Worm (Caenorhabditis elegans) whole organism, midembryonic: ENCODE results near the gene nstp-1.

Experiments
- T22C8.4 ChIP-seq: fragments of 200-800 bp; sonication (Bioruptor generic); IDR thresholded peaks from 2 replicates; pipeline ENCODE4 v1.3.6; 2022; ENCODE audit warnings: missing genetic modification characterization, missing compliant biosample characterization
- cog-1 ChIP-seq: sonication (generic microtip); optimal IDR thresholded peaks from 2 replicates; lab custom pipeline; 2016; ENCODE audit warnings: missing genetic modification characterization, missing compliant biosample characterization
- flt-1 ChIP-seq: fragments of 200-800 bp; sonication (Bioruptor generic); IDR thresholded peaks from 2 replicates; pipeline ENCODE4 v1.3.6; 2022; ENCODE audit warnings: missing genetic modification characterization, missing compliant biosample characterization
- klf-2 ChIP-seq: fragments of 200-800 bp; sonication (Bioruptor generic); conservative IDR thresholded peaks from 2 replicates; pipeline ENCODE4 v1.3.6; 2022; ENCODE audit warnings: missing genetic modification reagents, missing genetic modification characterization, missing compliant biosample characterization
- med-1 ChIP-seq: sonication (generic microtip); optimal IDR thresholded peaks from 2 replicates; lab custom pipeline; 2017; ENCODE audit warnings: missing genetic modification characterization, mild to moderate bottlenecking, missing compliant biosample characterization, antibody characterized with exemption, missing genetic modification reagents; ENCODE audit not compliant: insufficient read depth
- ref-1 ChIP-seq: fragments of 200-800 bp; sonication (Bioruptor generic); conservative IDR thresholded peaks from 2 replicates; pipeline ENCODE4 v1.3.6; 2022; ENCODE audit warnings: missing genetic modification reagents, missing genetic modification characterization, missing compliant biosample characterization
- tab-1 ChIP-seq: fragments of 200-800 bp; sonication (Bioruptor generic); IDR thresholded peaks from 2 replicates; pipeline ENCODE4 v1.3.6; 2022; ENCODE audit warnings: missing genetic modification characterization, missing compliant biosample characterization
- ztf-23 ChIP-seq: fragments of 200-800 bp; sonication (Bioruptor generic); IDR thresholded peaks from 2 replicates; pipeline ENCODE4 v1.3.6; 2022; ENCODE audit warnings: missing genetic modification reagents, missing genetic modification characterization, missing compliant biosample characterization
- ztf-29 ChIP-seq: fragments of 200-800 bp; sonication (Bioruptor generic); IDR thresholded peaks from 2 replicates; pipeline ENCODE4 v1.3.6; 2022; ENCODE audit warnings: missing genetic modification reagents, missing genetic modification characterization, missing compliant biosample characterization

Gene nstp-1

DNA sequence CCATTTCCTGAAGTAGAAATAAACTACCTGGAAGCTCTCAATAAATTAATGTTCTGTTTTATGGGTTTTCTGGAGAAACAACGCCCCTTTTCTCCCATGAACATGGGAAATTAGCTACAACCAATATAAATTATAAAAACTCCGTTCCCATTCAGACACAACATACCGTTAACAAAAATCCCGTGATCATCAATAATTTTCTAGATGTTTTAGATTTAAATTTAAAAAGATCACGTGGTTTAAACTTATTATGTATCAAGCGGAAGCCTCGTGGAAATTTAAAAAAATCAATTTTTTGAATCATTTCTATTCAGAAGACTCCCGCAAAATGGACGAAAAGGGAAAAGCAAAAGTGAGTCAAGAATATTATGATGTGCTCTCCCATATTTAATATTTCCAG is 18.8 kb upstream of the nstp-1 start, which contains the start of gene C53B4.2:
Gene C53B4.2, plus strand, starts transcription at position 301 of the 400 bp plus-strand sequence.
- TF ChIP-seq flt-1 (GFP tag; lab: Robert Waterston, UW) (no peak), T22C8.4 (no peak), ref-1 (GFP tag; lab: Robert Waterston, UW) (no peak), cog-1 (tag; lab: Kevin White, UChicago) (no peak), ztf-23 (no peak), klf-2 (no peak), ztf-29 (GFP tag; lab: Robert Waterston, UW) (no peak), med-1 (GFP tag; lab: Kevin White, UChicago) (no peak), tab-1 (GFP tag; lab: Robert Waterston, UW) (no peak)

DNA sequence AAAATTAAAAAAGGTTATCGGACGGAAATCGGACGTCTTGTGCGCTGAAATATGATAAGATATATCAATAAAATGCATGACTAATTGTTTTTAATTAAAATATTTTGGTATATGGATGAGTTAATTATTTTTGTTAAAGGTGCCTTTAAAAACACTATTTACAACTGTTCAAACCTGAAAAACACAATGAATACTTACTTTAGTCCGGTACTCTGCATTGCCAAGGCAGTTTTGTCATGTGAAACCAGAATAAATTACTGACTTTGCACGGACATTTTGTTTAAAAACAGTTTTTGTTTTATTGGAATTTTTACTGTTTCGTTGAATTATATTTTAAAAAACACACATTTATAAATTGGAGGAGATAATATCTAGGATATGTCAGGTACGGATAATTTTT is 16.7 kb upstream of the nstp-1 start, which contains the start of gene suex-2:
Gene suex-2, plus strand, starts transcription at position 301 of the 400 bp plus-strand sequence.
- TF ChIP-seq klf-2, result no peak
- no peak for TF ChIP-seq cog-1 (tag; lab: Kevin White, UChicago)
- TF ChIP-seq tab-1 (GFP tag; lab: Robert Waterston, UW), result no peak
- no peak for TF ChIP-seq med-1 (GFP tag; lab: Kevin White, UChicago)
- TF ChIP-seq ref-1 (GFP tag; lab: Robert Waterston, UW), result no peak
- no peak for TF ChIP-seq ztf-23
- TF ChIP-seq flt-1 (GFP tag; lab: Robert Waterston, UW), result no peak
- TF ChIP-seq T22C8.4, result no peak
- TF ChIP-seq ztf-29 (GFP tag; lab: Robert Waterston, UW), result no peak

DNA sequence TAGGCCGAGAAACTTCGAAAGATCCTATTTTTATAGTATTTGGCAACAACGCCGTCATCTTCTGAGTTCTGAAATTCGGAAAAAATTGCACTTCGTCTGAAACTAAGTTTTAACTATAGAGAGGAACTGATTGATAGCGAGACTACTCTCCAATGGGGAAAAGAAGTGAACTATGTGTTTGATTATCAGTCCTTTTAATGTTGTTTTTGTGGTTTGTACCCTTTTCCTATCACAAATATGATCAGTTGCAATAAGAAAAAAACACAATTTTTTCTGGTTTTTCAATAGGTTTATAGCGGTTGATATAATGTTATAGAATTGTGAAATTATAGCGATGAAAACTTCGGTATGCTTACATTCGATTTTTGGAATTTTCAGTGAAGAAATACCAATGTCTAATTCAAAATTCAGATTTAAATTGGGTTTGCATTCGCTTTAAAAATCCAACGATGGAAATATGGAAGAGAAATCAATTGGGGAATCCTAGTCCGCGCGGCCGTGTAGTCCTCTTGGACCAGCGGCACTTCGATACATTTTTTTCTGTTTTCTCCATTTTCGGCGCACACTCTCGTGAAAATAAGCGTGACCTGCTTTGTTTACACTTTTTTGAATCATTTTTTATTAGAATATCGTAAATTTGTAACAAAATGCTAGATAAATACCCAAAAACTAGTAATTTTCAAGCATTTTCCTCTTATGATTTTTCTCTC is 11.3 kb upstream of the nstp-1 start, which contains the start of gene C53B4.3:
Gene C53B4.3, minus strand, starts transcription at position 464 of the 710 bp plus-strand sequence.
- TF ChIP-seq flt-1 (GFP tag; lab: Robert Waterston, UW) (peak; percentile 73), ref-1 (GFP tag; lab: Robert Waterston, UW) (0 out of 2 replicates have a peak, but pooled peaks have one; percentile 27), ztf-23 (peak; percentile 61; the same call in 1 of the 2 replicates), ztf-29 (GFP tag; lab: Robert Waterston, UW) (no peak)

DNA sequence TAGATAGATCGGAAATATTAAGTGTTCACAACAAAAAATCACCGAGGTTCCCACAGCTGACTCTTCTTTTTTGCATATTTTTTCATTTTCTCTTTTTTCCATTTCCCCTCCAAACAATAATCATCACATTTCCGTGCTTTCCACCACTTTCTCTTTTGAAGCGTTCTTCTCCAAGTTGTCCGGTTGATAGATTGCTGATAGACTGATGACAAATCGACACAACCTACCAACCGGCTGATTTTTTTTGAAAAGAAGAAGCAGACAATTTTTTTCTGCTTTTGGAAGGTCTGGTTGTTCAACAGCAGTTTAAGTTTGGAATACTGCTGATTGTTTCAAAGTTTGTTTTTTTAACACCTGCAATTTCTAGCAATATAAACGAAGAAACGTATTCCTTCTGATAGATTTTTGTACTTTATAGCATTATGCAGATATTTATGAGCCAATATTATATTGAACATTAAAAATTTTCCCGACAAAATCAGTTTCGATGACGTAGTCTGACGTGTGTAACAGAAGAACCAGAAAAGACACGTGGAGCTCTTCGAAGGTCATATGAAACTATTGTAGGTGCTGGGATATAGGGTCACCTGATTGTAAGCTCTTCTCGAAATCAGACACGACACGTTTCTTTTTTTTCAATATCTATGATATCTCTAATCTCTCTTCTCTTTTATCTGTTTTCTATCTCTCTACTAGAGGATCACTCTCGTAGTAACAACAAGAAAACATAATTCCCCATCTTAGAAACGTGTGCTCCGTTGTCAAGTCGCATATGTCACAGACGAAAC is 9.9 kb upstream of the nstp-1 start:
- TF ChIP-seq klf-2 (no peak), ztf-23 (no peak), flt-1 (GFP tag; lab: Robert Waterston, UW) (no peak), tab-1 (GFP tag; lab: Robert Waterston, UW) (no peak), ref-1 (GFP tag; lab: Robert Waterston, UW) (no peak), T22C8.4 (no peak), cog-1 (tag; lab: Kevin White, UChicago) (no peak), med-1 (GFP tag; lab: Kevin White, UChicago) (no peak), ztf-29 (GFP tag; lab: Robert Waterston, UW) (no peak)

DNA sequence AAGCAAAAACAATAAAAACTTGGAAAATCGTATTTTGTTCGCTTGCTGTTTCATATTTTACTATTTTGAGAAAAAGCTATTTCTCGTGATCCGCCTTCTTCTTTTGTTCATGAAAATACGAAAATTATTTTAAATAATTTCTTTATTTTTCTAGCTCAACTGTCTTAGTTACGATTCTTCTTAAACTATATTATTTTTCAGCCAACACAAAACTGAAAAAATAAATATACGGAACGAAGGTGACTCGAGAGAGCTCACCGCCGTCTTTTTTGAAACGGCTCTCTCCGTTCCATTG is 9.4 kb upstream of the nstp-1 start, which contains the start of gene pdzd-8:
Gene pdzd-8, plus strand, starts transcription at position 196 of the 295 bp plus-strand sequence.
- TF ChIP-seq ztf-29 (GFP tag; lab: Robert Waterston, UW), result no peak
- no peak for TF ChIP-seq ztf-23
- no peak for TF ChIP-seq klf-2
- no peak for TF ChIP-seq tab-1 (GFP tag; lab: Robert Waterston, UW)

DNA sequence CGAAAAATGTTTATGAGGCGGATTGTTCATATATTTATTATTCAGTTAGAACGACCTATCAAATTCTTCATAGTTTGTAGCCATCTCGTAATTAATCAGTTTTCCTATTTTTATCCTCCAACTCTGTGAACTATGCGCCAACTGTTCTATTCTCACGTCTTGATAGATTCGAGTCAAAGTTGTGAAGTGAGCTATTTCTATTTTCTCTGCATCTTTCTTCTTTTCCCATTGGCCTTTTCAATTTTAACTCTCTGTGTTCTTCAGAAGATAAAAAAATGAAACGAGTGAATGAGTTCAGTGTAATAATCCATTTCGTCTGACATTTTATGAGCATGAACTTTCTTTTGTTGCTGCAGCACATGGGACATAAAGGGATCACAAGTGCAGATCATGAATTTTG is 6.6 kb upstream of the nstp-1 start:
- TF ChIP-seq klf-2 (no peak), ref-1 (GFP tag; lab: Robert Waterston, UW) (no peak), ztf-23 (no peak), med-1 (GFP tag; lab: Kevin White, UChicago) (no peak), flt-1 (GFP tag; lab: Robert Waterston, UW) (no peak), T22C8.4 (no peak), cog-1 (tag; lab: Kevin White, UChicago) (no peak), tab-1 (GFP tag; lab: Robert Waterston, UW) (no peak), ztf-29 (GFP tag; lab: Robert Waterston, UW) (no peak)

DNA sequence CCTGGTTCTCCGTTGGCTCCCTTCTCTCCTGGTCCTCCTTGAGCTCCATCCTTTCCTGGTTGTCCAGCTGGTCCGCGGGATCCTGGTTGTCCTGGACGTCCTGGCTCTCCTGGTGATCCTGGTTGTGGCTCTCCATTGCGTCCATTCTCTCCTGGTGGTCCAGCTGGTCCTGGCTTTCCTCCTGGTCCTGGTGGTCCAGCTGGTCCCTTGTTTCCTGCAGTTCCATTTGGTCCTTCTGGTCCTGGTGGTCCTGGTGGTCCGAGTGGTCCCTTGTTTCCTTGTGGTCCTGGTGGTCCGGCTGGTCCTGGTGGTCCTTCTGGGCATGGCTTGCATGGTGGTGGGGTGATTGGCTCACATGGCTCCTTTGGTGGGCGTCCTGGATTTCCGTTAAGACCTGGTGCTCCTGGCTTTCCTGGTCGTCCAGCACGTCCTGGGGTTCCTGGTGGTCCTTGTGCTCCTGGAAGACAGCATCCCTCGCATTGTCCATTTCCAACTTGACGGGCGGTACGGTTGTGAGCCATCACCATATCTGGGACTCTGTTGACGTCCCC is 5.5 kb upstream of the nstp-1 start:
- TF ChIP-seq ref-1 (GFP tag; lab: Robert Waterston, UW) (no peak), cog-1 (tag; lab: Kevin White, UChicago) (no peak), T22C8.4 (no peak), klf-2 (no peak), ztf-23 (no peak), flt-1 (GFP tag; lab: Robert Waterston, UW) (no peak), tab-1 (GFP tag; lab: Robert Waterston, UW) (no peak), med-1 (GFP tag; lab: Kevin White, UChicago) (no peak), ztf-29 (GFP tag; lab: Robert Waterston, UW) (no peak)

DNA sequence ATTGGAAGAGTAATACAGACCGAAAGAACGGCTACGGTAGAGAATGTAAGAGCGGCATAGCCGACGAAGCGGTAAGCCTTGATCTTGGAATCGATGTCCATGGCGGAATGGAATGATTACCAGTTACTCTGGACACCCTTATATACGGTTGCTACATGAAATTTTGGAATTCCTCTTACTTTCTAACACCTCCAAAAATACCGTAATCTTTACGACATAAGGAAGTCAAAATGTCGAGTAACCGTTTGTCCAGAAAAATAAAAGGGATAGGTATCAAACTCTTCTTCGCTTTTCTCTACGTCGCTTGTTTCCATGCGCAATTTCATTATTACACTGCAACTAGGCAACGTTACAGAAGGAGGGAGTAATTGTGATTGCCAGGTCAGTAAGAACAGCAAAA is 5.0 kb upstream of the nstp-1 start, which contains the start of gene col-119:
Gene col-119, minus strand, starts transcription at position 101 of the 400 bp plus-strand sequence.
- no peak for TF ChIP-seq T22C8.4
- no peak for TF ChIP-seq tab-1 (GFP tag; lab: Robert Waterston, UW)
- TF ChIP-seq ztf-23, result no peak
- no peak for TF ChIP-seq cog-1 (tag; lab: Kevin White, UChicago)
- no peak for TF ChIP-seq ref-1 (GFP tag; lab: Robert Waterston, UW)
- TF ChIP-seq ztf-29 (GFP tag; lab: Robert Waterston, UW), result no peak
- no peak for TF ChIP-seq flt-1 (GFP tag; lab: Robert Waterston, UW)
- no peak for TF ChIP-seq med-1 (GFP tag; lab: Kevin White, UChicago)
- no peak for TF ChIP-seq klf-2

DNA sequence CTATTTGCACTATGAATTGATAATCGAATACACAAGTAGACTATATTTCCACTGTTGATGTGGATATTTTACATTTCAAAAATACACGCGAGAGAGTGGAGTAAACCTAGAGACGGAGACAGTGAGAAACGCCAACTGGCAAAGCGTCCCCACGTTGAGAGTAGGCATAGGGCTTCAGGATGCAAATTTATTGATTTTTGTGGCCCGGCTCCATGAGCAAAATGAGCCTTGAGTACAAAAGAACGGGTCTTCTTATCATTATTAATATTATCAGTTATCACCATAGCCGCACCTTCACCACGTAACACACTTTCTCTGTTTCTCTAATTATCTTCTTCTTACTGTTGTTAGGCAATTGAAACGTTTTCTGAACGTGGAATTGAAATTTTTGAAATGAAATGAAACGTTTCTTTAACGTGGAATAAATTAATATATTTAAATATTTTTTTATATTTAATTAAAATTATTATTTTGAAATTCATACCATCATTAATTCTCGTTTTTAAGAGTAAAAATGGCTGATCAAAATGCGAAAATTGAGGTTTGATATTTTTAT is 2.2 kb downstream of the nstp-1 start, which contains the start of gene bre-1:
Gene bre-1, plus strand, starts transcription at position 506 of the 556 bp plus-strand sequence.
- TF ChIP-seq klf-2 (no peak), T22C8.4 (peak; percentile 44; the same call in 1 of the 2 replicates), ztf-29 (GFP tag; lab: Robert Waterston, UW) (0 out of 2 replicates have a peak, but pooled peaks have one; percentile 15), cog-1 (tag; lab: Kevin White, UChicago) (no peak), ref-1 (GFP tag; lab: Robert Waterston, UW) (no peak), tab-1 (GFP tag; lab: Robert Waterston, UW) (no peak)
